Worm (Caenorhabditis elegans) whole organism, L1 larva: ENCODE measurements around the gene nhr-76.

Experiments used
- ama-1 ChIP-seq: fragments of 150-350 bp; optimal IDR thresholded peaks from 2 replicates; lab custom pipeline; 2014
- elt-3 ChIP-seq, 6 experiments: fragments of 150-350 bp in 1 of 6; sonication (generic microtip); optimal IDR thresholded peaks; 2 replicates each; lab custom pipeline; 2017 to 2018; ENCODE audit warnings: missing biosample characterization in 6 of 6, missing genetic modification characterization in 6 of 6, inconsistent platforms in 1 of 6
- unc-86 ChIP-seq: sonication (generic microtip); optimal IDR thresholded peaks from 2 replicates; lab custom pipeline; 2016; ENCODE audit warnings: missing genetic modification characterization, missing compliant biosample characterization
- zip-4 ChIP-seq: fragments of 200-800 bp; sonication (Bioruptor generic); optimal IDR thresholded peaks from 2 replicates; lab custom pipeline; 2018; ENCODE audit warnings: mild to moderate bottlenecking, missing genetic modification characterization, moderate library complexity, missing compliant biosample characterization

ce11 chrIV:587729-588128, 39.6 kb upstream of the nhr-76 start, which contains the start of gene C18H7.12:
- TF ChIP-seq zip-4 (GFP tag; lab: Kevin White, UChicago) (no peak), unc-86 (tag; lab: Kevin White, UChicago) (no peak), ama-1 (lab: Kevin White, UChicago) (no peak), elt-3 (tag; optimal IDR thresholded peaks at IDR 0.05; lab: Kevin White, UChicago) (no peak)
